Fruit fly (Drosophila melanogaster): ENCODE data around the gene Dyrk2.

DNA sequence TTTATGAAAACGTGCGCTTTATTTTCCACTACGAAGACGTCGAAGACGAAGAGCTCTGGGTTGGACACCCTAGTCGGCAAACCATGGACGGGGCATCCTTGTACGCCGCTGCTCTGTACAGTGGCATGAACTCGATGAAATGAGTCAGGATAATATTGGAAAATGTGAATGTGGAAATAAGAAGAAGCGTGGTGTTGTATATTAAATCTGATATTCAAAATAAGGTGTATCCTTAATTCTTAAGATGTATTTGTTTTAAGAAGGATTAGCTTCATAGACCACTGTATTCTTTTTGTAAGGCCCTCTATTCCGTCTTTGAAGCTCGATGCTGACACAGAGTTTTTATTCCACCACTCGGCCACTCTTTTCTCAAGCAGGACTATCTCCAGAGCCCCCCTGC, 92.7 kb downstream of the Dyrk2 start:
- TF ChIP-seq CTCF (optimal IDR thresholded peaks at IDR 0.05) = no peak
- no peak for TF ChIP-seq CG8478 (optimal IDR thresholded peaks at IDR 0.05)
